Fruit fly (Drosophila melanogaster) whole organism, pupa: ENCODE measurements around the gene CG11403.
A peak's percentile ranks its signal among the peaks of the same experiment; 100 is the strongest.

Experiments
- CG10348 ChIP-seq: fragments of 200-800 bp; sonication (Bioruptor generic); IDR thresholded peaks from 2 replicates; pipeline ENCODE4 v1.3.6; 2022; ENCODE audit warnings: missing biosample characterization, missing genetic modification characterization
- CG12605 ChIP-seq: fragments of 200-800 bp; sonication (Bioruptor generic); IDR thresholded peaks from 2 replicates; pipeline ENCODE4 v1.3.6; 2022; ENCODE audit warnings: missing biosample characterization, missing genetic modification characterization
- CG13204 ChIP-seq: fragments of 200-800 bp; sonication (Bioruptor generic); optimal IDR thresholded peaks from 2 replicates; lab custom pipeline; 2018; ENCODE audit warnings: missing biosample characterization, mild to moderate bottlenecking, missing genetic modification characterization, moderate library complexity
- CG14655 ChIP-seq: fragments of 200-800 bp; sonication (Bioruptor generic); optimal IDR thresholded peaks from 3 replicates; lab custom pipeline; 2017; ENCODE audit warnings: mild to moderate bottlenecking, missing biosample characterization, missing genetic modification reagents, missing genetic modification characterization
- CG15710 ChIP-seq: fragments of 200-800 bp; sonication (Bioruptor generic); optimal IDR thresholded peaks from 2 replicates; lab custom pipeline; 2018; ENCODE audit warnings: missing biosample characterization, mild to moderate bottlenecking, missing genetic modification characterization, moderate library complexity
- CG17806 ChIP-seq: fragments of 200-800 bp; sonication (Bioruptor generic); optimal IDR thresholded peaks from 2 replicates; lab custom pipeline; 2018; ENCODE audit warnings: missing biosample characterization, mild to moderate bottlenecking, missing genetic modification characterization, moderate library complexity
- CG32121 ChIP-seq: fragments of 200-800 bp; sonication (Bioruptor generic); IDR thresholded peaks from 2 replicates; pipeline ENCODE4 v1.3.6; 2022; ENCODE audit warnings: missing biosample characterization, missing genetic modification characterization
- CG34367 ChIP-seq: fragments of 200-800 bp; sonication (Bioruptor generic); optimal IDR thresholded peaks from 2 replicates; lab custom pipeline; 2018; ENCODE audit warnings: missing biosample characterization, mild to moderate bottlenecking, missing genetic modification characterization
- CG4496 ChIP-seq: fragments of 200-800 bp; sonication (Bioruptor generic); IDR thresholded peaks from 3 replicates; pipeline ENCODE4 v1.3.6; 2022; ENCODE audit warnings: missing biosample characterization, missing genetic modification characterization
- CG8159 ChIP-seq: fragments of 200-800 bp; sonication (Bioruptor generic); optimal IDR thresholded peaks from 3 replicates; lab custom pipeline; 2018; ENCODE audit warnings: missing biosample characterization, mild to moderate bottlenecking, missing genetic modification characterization, moderate library complexity
- CG8301 ChIP-seq: fragments of 200-800 bp; sonication (Bioruptor generic); optimal IDR thresholded peaks from 2 replicates; lab custom pipeline; 2018; ENCODE audit warnings: missing biosample characterization, mild to moderate bottlenecking, missing genetic modification characterization
- CG9948 ChIP-seq: fragments of 200-800 bp; sonication (Bioruptor generic); optimal IDR thresholded peaks from 2 replicates; lab custom pipeline; 2018; ENCODE audit warnings: missing biosample characterization, mild to moderate bottlenecking, missing genetic modification characterization, moderate library complexity
- D1 ChIP-seq: fragments of 200-800 bp; sonication (Bioruptor generic); optimal IDR thresholded peaks from 2 replicates; lab custom pipeline; 2018; ENCODE audit warnings: missing biosample characterization, mild to moderate bottlenecking, missing genetic modification characterization, moderate library complexity
- EcR ChIP-seq: fragments of 200-800 bp; sonication (Bioruptor generic); optimal IDR thresholded peaks from 3 replicates; lab custom pipeline; 2019; ENCODE audit warnings: missing biosample characterization, missing genetic modification characterization, mild to moderate bottlenecking, moderate library complexity, missing genetic modification reagents
- Ets98B ChIP-seq: fragments of 200-800 bp; sonication (Bioruptor generic); IDR thresholded peaks from 2 replicates; pipeline ENCODE4 v1.3.6; 2022; ENCODE audit warnings: missing biosample characterization, missing genetic modification characterization
- Pif1A ChIP-seq: fragments of 200-800 bp; sonication (Bioruptor generic); optimal IDR thresholded peaks from 3 replicates; lab custom pipeline; 2016; ENCODE audit warnings: missing biosample characterization, missing genetic modification characterization
- Pif1B ChIP-seq: fragments of 200-800 bp; sonication (Bioruptor generic); optimal IDR thresholded peaks from 3 replicates; lab custom pipeline; 2016; ENCODE audit warnings: missing biosample characterization, missing genetic modification characterization
- Snoo ChIP-seq: fragments of 200-800 bp; sonication (Bioruptor generic); optimal IDR thresholded peaks from 3 replicates; lab custom pipeline; 2017; ENCODE audit warnings: missing biosample characterization, mild to moderate bottlenecking, missing genetic modification characterization, inconsistent platforms
- fd96Ca ChIP-seq: fragments of 200-800 bp; sonication (Bioruptor generic); IDR thresholded peaks from 3 replicates; pipeline ENCODE4 v1.3.6; 2022; ENCODE audit warnings: missing biosample characterization, missing genetic modification characterization
- gl ChIP-seq: fragments of 200-800 bp; sonication (Bioruptor generic); optimal IDR thresholded peaks from 2 replicates; lab custom pipeline; 2018; ENCODE audit warnings: missing biosample characterization, mild to moderate bottlenecking, missing genetic modification characterization
- rn ChIP-seq: fragments of 200-800 bp; sonication (Bioruptor generic); IDR thresholded peaks from 2 replicates; pipeline ENCODE4 v1.3.6; 2022; ENCODE audit warnings: missing biosample characterization, missing genetic modification characterization

CG11403 gene

dm6 chrX:1236475-1236874 is 3.2 kb downstream of the CG11403 start, which contains the start of gene CG3638:
CG3638 (minus strand) TSS chrX:1236684.
- TF ChIP-seq CG13204 (GFP tag; lab: Kevin White, UChicago) (no peak), CG9948 (no peak), fd96Ca (GFP tag; lab: Robert Waterston, UW) (no peak), Pif1A (GFP tag; lab: Kevin White, UChicago) (no peak), CG4496 (GFP tag; lab: Robert Waterston, UW) (peak; percentile 25; the same call in 2 of the 3 replicates)

- TF ChIP-seq CG32121 (GFP tag; lab: Robert Waterston, UW) (no peak), CG8159 (tag; lab: Kevin White, UChicago) (no peak), CG13204 (GFP tag; lab: Kevin White, UChicago) (no peak), CG12605 (GFP tag; lab: Robert Waterston, UW) (no peak), CG14655 (GFP tag; lab: Kevin White, UChicago) (no peak), CG15710 (no peak), CG4496 (GFP tag; lab: Robert Waterston, UW) (no peak), fd96Ca (GFP tag; lab: Robert Waterston, UW) (no peak), CG10348 (GFP tag; lab: Robert Waterston, UW) (no peak)
Observed at dm6 chrX:1235618-1236006, 4.1 kb downstream of the CG11403 start.

dm6 chrX:1234817-1235617 is 4.7 kb downstream of the CG11403 start:
- peak; percentile 91 for TF ChIP-seq fd96Ca (GFP tag; lab: Robert Waterston, UW)
- 0 out of 2 replicates have a peak, but pooled peaks have one; percentile 14 for TF ChIP-seq CG10348 (GFP tag; lab: Robert Waterston, UW)
- TF ChIP-seq CG32121 (GFP tag; lab: Robert Waterston, UW): peak; percentile 83
- peak; percentile 84 for TF ChIP-seq CG14655 (GFP tag; lab: Kevin White, UChicago)
- peak; percentile 59 for TF ChIP-seq CG13204 (GFP tag; lab: Kevin White, UChicago)
- peak; percentile 90 for TF ChIP-seq Pif1A (GFP tag; lab: Kevin White, UChicago)
- TF ChIP-seq EcR (GFP tag; lab: Kevin White, UChicago): peak; percentile 30
- TF ChIP-seq CG12605 (GFP tag; lab: Robert Waterston, UW): peak; percentile 45
- peak; percentile 85 for TF ChIP-seq CG34367
- TF ChIP-seq gl (tag; lab: Kevin White, UChicago): peak; percentile 69
- TF ChIP-seq rn (GFP tag; lab: Robert Waterston, UW): peak; percentile 67
- TF ChIP-seq CG8159 (tag; lab: Kevin White, UChicago): peak; percentile 86
- peak; percentile 79; the same call in 1 of the 2 replicates for TF ChIP-seq Ets98B (GFP tag; lab: Robert Waterston, UW)
- peak; percentile 82 for TF ChIP-seq CG9948
- TF ChIP-seq D1 (tag; lab: Kevin White, UChicago): no peak
- TF ChIP-seq CG8301: peak; percentile 81
- TF ChIP-seq Snoo (tag; lab: Kevin White, UChicago): peak; percentile 80
- peak; percentile 92 for TF ChIP-seq CG4496 (GFP tag; lab: Robert Waterston, UW)
- TF ChIP-seq Pif1B (GFP tag; lab: Kevin White, UChicago): peak; percentile 85
- TF ChIP-seq CG17806 (tag; lab: Kevin White, UChicago): peak; percentile 86
- TF ChIP-seq CG15710: peak; percentile 83

- TF ChIP-seq Snoo (tag; lab: Kevin White, UChicago) (no peak), CG32121 (GFP tag; lab: Robert Waterston, UW) (0 out of 2 replicates have a peak, but pooled peaks have one; percentile 15), CG13204 (GFP tag; lab: Kevin White, UChicago) (peak; percentile 27), CG15710 (no peak)
Observed at dm6 chrX:1233989-1234388, 5.7 kb downstream of the CG11403 start.

dm6 chrX:1232533-1233212 is 7.0 kb downstream of the CG11403 start:
- peak; percentile 39 for TF ChIP-seq EcR (GFP tag; lab: Kevin White, UChicago)
- TF ChIP-seq CG13204 (GFP tag; lab: Kevin White, UChicago): peak; percentile 69
- TF ChIP-seq CG8159 (tag; lab: Kevin White, UChicago): no peak
- no peak for TF ChIP-seq CG34367
- TF ChIP-seq, all 21 proteins: peak for 2

dm6 chrX:1231707-1232106 is 8.0 kb downstream of the CG11403 start:
- TF ChIP-seq fd96Ca (GFP tag; lab: Robert Waterston, UW): peak; percentile 64
- peak; percentile 30 for TF ChIP-seq CG8159 (tag; lab: Kevin White, UChicago)
- TF ChIP-seq CG8301: peak; percentile 4
- peak; percentile 70 for TF ChIP-seq CG32121 (GFP tag; lab: Robert Waterston, UW)
- no peak for TF ChIP-seq CG15710
- no peak for TF ChIP-seq CG34367
- peak; percentile 76; the same call in 2 of the 3 replicates for TF ChIP-seq CG4496 (GFP tag; lab: Robert Waterston, UW)
- peak; percentile 16; the same call in 1 of the 2 replicates for TF ChIP-seq CG12605 (GFP tag; lab: Robert Waterston, UW)
- peak; percentile 67 for TF ChIP-seq Ets98B (GFP tag; lab: Robert Waterston, UW)
